Fruit fly (Drosophila melanogaster): ENCODE data around the gene CG3918.
"Not testable (repeated sequence)": the region's sequence is repeated elsewhere in the genome, so short reads cannot be mapped to it uniquely, and the experiment has no call there.

Gene CG3918

DNA sequence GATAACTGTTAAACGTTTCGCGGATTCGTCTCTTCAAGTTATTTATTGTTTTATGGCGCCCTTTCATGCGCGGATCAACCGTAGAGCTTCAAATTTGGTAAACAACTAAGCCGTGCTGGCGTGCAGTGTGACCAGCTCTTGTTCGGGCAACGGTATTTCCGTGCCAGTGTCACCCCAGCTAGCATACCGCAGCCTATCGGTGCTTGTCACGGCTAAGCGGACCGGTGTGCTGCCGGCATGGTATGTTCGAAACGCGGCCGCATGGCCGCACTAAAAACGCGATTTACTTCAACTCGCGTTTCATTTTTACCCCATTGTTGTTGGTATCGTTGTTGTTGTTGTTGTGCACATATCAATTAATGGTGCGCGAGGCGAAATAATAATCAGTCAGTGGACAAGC lies at the start of gene CG3918, which contains the start of gene CG42340:
Gene CG3918, plus strand, starts transcription at position 248 of the 400 bp plus-strand sequence.
Gene CG42340, minus strand, starts transcription at position 107 of the 400 bp plus-strand sequence.
- TF ChIP-seq CG33017 (tag; optimal IDR thresholded peaks at IDR 0.05) (no peak), CG11617 (GFP tag; optimal IDR thresholded peaks at IDR 0.05) (no peak), Mnt (GFP tag; optimal IDR thresholded peaks at IDR 0.05) (peak; percentile 57), cnc (optimal IDR thresholded peaks at IDR 0.05) (no peak), CG5204 (GFP tag; optimal IDR thresholded peaks at IDR 0.05) (no peak), toe (GFP tag; optimal IDR thresholded peaks at IDR 0.05) (no peak), CG7045 (GFP tag; optimal IDR thresholded peaks at IDR 0.05) (no peak), CG12768 (GFP tag; optimal IDR thresholded peaks at IDR 0.05) (no peak), Crg-1 (GFP tag; optimal IDR thresholded peaks at IDR 0.05) (peak; percentile 25), tj (GFP tag; optimal IDR thresholded peaks at IDR 0.05) (peak; percentile 52), CG1620 (GFP tag; optimal IDR thresholded peaks at IDR 0.05) (peak; percentile 18), Clk (GFP tag; optimal IDR thresholded peaks at IDR 0.05) (no peak), cic (GFP tag; optimal IDR thresholded peaks at IDR 0.05) (peak; percentile 15), CG14711 (tag; optimal IDR thresholded peaks at IDR 0.05) (peak; percentile 12), kay (GFP tag; ENCODE audit: borderline replicate concordance) (no peak), pad (GFP tag; optimal IDR thresholded peaks at IDR 0.05) (peak; percentile 30), bab1 (GFP tag; optimal IDR thresholded peaks at IDR 0.05) (peak; percentile 86), CG7101 (tag; optimal IDR thresholded peaks at IDR 0.05) (peak; percentile 26), Hr96 (GFP tag; optimal IDR thresholded peaks at IDR 0.05) (no peak), ovo (GFP tag; optimal IDR thresholded peaks at IDR 0.05) (peak; percentile 67)

DNA sequence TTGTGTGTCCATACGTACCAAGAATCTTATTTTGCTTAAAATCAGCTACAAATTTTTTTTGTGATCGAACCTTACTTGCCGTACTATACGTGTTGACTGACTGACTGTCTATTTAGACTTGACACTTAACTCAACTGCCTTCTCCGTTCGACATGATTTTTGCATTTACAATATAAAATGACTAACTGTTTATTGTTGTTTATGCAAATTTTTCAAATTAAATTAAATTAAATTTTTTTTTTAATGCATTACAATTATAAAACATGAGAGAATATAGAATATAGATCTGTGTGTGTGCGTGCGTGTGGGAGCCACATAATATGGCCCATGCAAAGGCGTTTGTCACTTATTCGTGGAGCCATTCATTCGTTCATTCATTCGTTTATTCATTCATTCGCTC lies 47.4 kb upstream of the CG3918 start, which contains the start of gene CG33666:
Gene CG33666, minus strand, starts transcription at position 101 of the 400 bp plus-strand sequence.
- TF ChIP-seq CG7101 (tag; optimal IDR thresholded peaks at IDR 0.05); CG11617 (GFP tag; optimal IDR thresholded peaks at IDR 0.05); cic (GFP tag; optimal IDR thresholded peaks at IDR 0.05): not testable (repeated sequence)

- TF ChIP-seq CG33017 (tag; optimal IDR thresholded peaks at IDR 0.05); CG5204 (GFP tag; optimal IDR thresholded peaks at IDR 0.05); CG1620 (GFP tag; optimal IDR thresholded peaks at IDR 0.05): not testable (repeated sequence)
Observed at dm6 chrX:6478749-6479148, 45.5 kb upstream of the CG3918 start, which contains the start of gene CG33665. TSS of gene CG33665 (minus strand) at chrX:6478849.

DNA sequence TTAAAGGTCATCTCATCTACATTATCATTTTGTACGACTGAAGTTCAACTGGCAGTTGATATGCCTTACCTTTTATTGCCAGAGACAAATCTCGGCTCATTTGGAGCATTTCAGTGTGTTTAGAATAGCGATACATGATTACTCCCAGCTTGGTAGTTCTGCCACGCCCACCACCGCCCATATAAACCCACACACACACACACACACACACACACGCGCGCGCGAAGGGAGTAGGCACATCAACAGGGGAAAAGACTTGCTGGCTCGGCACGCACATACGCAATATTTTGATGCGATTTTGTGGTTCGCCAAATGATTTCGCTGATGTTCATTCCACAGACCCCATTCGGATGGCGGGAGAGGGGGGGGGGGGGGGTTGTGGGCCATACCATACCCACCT lies 11.1 kb upstream of the CG3918 start:
- TF ChIP-seq CG5204 (GFP tag; optimal IDR thresholded peaks at IDR 0.05) (no peak), cnc (optimal IDR thresholded peaks at IDR 0.05) (no peak), CG11617 (GFP tag; optimal IDR thresholded peaks at IDR 0.05) (no peak), CG1620 (GFP tag; optimal IDR thresholded peaks at IDR 0.05) (no peak), kay (GFP tag; ENCODE audit: borderline replicate concordance) (no peak), tj (GFP tag; optimal IDR thresholded peaks at IDR 0.05) (no peak), Crg-1 (GFP tag; optimal IDR thresholded peaks at IDR 0.05) (no peak), ovo (GFP tag; optimal IDR thresholded peaks at IDR 0.05) (no peak), Clk (GFP tag; optimal IDR thresholded peaks at IDR 0.05) (no peak)

- TF ChIP-seq bab1 (GFP tag; optimal IDR thresholded peaks at IDR 0.05) (no peak), kay (GFP tag; ENCODE audit: borderline replicate concordance) (no peak), CG12768 (GFP tag; optimal IDR thresholded peaks at IDR 0.05) (no peak), CG7045 (GFP tag; optimal IDR thresholded peaks at IDR 0.05) (no peak), ovo (GFP tag; optimal IDR thresholded peaks at IDR 0.05) (no peak), CG33017 (tag; optimal IDR thresholded peaks at IDR 0.05) (no peak), cnc (optimal IDR thresholded peaks at IDR 0.05) (no peak)
Observed at dm6 chrX:6527680-6528079, 3.4 kb downstream of the CG3918 start, which contains the start of gene CG3342. TSS of gene CG3342 (minus strand) at chrX:6527888.

- TF ChIP-seq CG7101 (tag; optimal IDR thresholded peaks at IDR 0.05) (peak; percentile 64), CG33017 (tag; optimal IDR thresholded peaks at IDR 0.05) (peak; percentile 59), cic (GFP tag; optimal IDR thresholded peaks at IDR 0.05) (no peak), Clk (GFP tag; optimal IDR thresholded peaks at IDR 0.05) (no peak), CG14711 (tag; optimal IDR thresholded peaks at IDR 0.05) (peak; percentile 62), Crg-1 (GFP tag; optimal IDR thresholded peaks at IDR 0.05) (no peak), CG1620 (GFP tag; optimal IDR thresholded peaks at IDR 0.05) (no peak), Hr96 (GFP tag; optimal IDR thresholded peaks at IDR 0.05) (no peak)
Observed at dm6 chrX:6528508-6528998, 4.3 kb downstream of the CG3918 start, which contains the start of gene Agxt. TSS of gene Agxt (plus strand) at chrX:6528948.

DNA sequence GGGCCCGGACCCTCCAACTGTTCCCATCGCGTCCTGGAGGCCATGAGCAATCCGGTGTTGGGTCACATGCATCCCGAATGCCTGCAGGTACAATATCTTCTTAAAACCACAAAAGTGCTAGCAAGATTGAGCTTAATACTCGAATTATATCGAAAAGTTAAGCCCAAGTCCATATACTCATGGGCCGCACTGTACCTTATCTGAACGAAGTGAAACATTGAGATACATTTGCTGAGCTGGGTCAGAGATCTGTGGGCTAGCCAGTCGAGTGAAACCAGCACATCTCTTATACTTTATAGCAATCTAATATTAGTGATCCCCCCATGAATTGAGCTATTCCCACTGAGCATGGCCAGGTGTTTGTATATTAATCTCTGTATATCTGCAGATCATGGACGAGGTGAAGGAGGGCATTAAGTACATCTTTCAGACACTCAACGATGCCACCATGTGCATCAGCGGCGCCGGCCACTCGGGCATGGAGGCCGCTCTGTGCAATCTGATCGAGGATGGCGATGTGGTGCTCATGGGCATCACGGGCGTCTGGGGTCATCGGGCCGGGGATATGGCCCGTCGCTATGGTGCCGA lies 5.0 kb downstream of the CG3918 start:
- no peak for TF ChIP-seq Mnt (GFP tag; optimal IDR thresholded peaks at IDR 0.05)
- no peak for TF ChIP-seq CG7101 (tag; optimal IDR thresholded peaks at IDR 0.05)
- TF ChIP-seq Crg-1 (GFP tag; optimal IDR thresholded peaks at IDR 0.05) = no peak
- no peak for TF ChIP-seq CG1620 (GFP tag; optimal IDR thresholded peaks at IDR 0.05)
- no peak for TF ChIP-seq tj (GFP tag; optimal IDR thresholded peaks at IDR 0.05)
- TF ChIP-seq CG5204 (GFP tag; optimal IDR thresholded peaks at IDR 0.05) = no peak
- no peak for TF ChIP-seq CG33017 (tag; optimal IDR thresholded peaks at IDR 0.05)
- TF ChIP-seq ovo (GFP tag; optimal IDR thresholded peaks at IDR 0.05) = no peak

All from whole organism, adult.